Worm (Caenorhabditis elegans): ENCODE results near the gene F58F12.3.

DNA sequence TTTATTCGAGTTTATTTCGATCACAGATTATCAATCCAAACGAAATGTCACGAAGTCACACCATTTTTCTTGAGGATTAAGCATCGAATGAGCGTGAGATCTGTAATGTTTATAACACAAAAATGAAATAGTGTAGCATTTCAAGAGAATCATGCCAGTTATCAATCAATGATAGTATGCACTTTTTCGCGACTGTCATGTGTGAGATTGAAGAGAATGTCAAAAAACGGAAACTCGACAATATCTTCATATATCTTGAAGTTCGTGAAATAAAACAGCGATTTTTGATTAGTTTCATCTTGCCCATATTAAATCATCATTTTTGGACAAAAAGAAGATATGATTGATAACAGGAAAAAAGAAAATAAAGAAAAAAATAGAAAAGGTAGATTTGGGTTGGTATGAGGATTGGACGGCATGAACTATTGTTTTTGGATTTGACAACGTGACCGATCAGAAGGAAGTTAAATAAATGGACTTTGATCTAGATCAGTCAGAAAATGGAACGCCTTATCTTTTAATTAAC lies 12.0 kb downstream of the F58F12.3 start:
- TF ChIP-seq hmbx-1 (tag; optimal IDR thresholded peaks at IDR 0.05) (no peak), sea-1 (GFP tag; conservative IDR thresholded peaks at IDR 0.05) (no peak), ama-1 (optimal IDR thresholded peaks at IDR 0.05) (no peak), tbx-11 (GFP tag; IDR thresholded peaks at IDR 0.05) (no peak), F13C5.2 (tag; optimal IDR thresholded peaks at IDR 0.05) (no peak), tra-4 (tag; optimal IDR thresholded peaks at IDR 0.05) (no peak), pes-1 (GFP tag; IDR thresholded peaks at IDR 0.05) (no peak)

Data from whole organism, early embryonic.